Fruit fly (Drosophila melanogaster) S2 (cell line): ENCODE data around the gene PsGEF.

ENCODE experiments used
- CG8478 ChIP-seq: fragments of >200 bp; optimal IDR thresholded peaks from 2 replicates; lab custom pipeline; 2018
- CTCF ChIP-seq, 2 experiments: fragments of >200 bp; optimal IDR thresholded peaks; 2 replicates each; lab custom pipeline; 2018

dm6 chrX:2344370-2344769 is 43.1 kb downstream of the PsGEF start, which contains the start of gene mRpL14:
- TF ChIP-seq CTCF (optimal IDR thresholded peaks at IDR 0.05; lab: Kevin White, UChicago) (no peak), CG8478 (no peak)
